Worm (Caenorhabditis elegans) whole organism, L3 larva: ENCODE results near the gene tut-1.

ENCODE experiments used
- ceh-9 ChIP-seq: sonication (generic microtip); optimal IDR thresholded peaks from 2 replicates; lab custom pipeline; 2018; ENCODE audit warnings: missing biosample characterization, missing genetic modification characterization
- nhr-237 ChIP-seq: fragments of 150-350 bp; optimal IDR thresholded peaks from 2 replicates; lab custom pipeline; 2014; ENCODE audit warnings: missing biosample characterization, missing genetic modification characterization
- pha-4 ChIP-seq: fragments of 150-350 bp; optimal IDR thresholded peaks from 2 replicates; lab custom pipeline; 2014; ENCODE audit warnings: missing biosample characterization, missing genetic modification reagents, missing genetic modification characterization
- unc-62 ChIP-seq: fragments of 150-350 bp; sonication (generic microtip); optimal IDR thresholded peaks from 4 replicates; lab custom pipeline; 2014; ENCODE audit warnings: missing biosample characterization, missing genetic modification reagents, missing genetic modification characterization

- peak; percentile 56 for TF ChIP-seq pha-4
- no peak for TF ChIP-seq nhr-237 (tag; lab: Kevin White, UChicago)
- no peak for TF ChIP-seq ceh-9 (tag; lab: Kevin White, UChicago)
- peak; percentile 26 for TF ChIP-seq unc-62 (GFP tag; lab: Kevin White, UChicago)
Observed at ce11 chrIV:143807-144371, 22.4 kb upstream of the tut-1 start.
